Fruit fly (Drosophila melanogaster): ENCODE data around the gene Acbp2.

Gene Acbp2

dm6 chr3L:7125289-7125955, 6.2 kb upstream of the Acbp2 start, which contains the start of the genes msl-3 and BBS1 (continued):
- no peak for TF ChIP-seq Xbp1 (GFP tag; optimal IDR thresholded peaks at IDR 0.05)
- TF ChIP-seq ranshi (GFP tag; IDR thresholded peaks at IDR 0.05): no peak
- TF ChIP-seq ash1 (GFP tag; optimal IDR thresholded peaks at IDR 0.05): no peak
- no peak for TF ChIP-seq row (GFP tag; IDR thresholded peaks at IDR 0.05)
- no peak for TF ChIP-seq Rx (GFP tag; IDR thresholded peaks at IDR 0.05)
- TF ChIP-seq Deaf1 (tag; optimal IDR thresholded peaks at IDR 0.05): no peak
- TF ChIP-seq wor (GFP tag; IDR thresholded peaks at IDR 0.05): no peak
- TF ChIP-seq CG10366 (GFP tag; IDR thresholded peaks at IDR 0.05): no peak
- no peak for TF ChIP-seq CG7839 (tag; optimal IDR thresholded peaks at IDR 0.05)
- no peak for TF ChIP-seq CG18476 (GFP tag; optimal IDR thresholded peaks at IDR 0.05)
- no peak for TF ChIP-seq repo (GFP tag; optimal IDR thresholded peaks at IDR 0.05)
- TF ChIP-seq Med (GFP tag): peak; percentile 80
- no peak for TF ChIP-seq salm (tag; optimal IDR thresholded peaks at IDR 0.05)
- TF ChIP-seq CG10654 (GFP tag; optimal IDR thresholded peaks at IDR 0.05): no peak
- TF ChIP-seq tll (GFP tag; optimal IDR thresholded peaks at IDR 0.05): no peak
- no peak for TF ChIP-seq Kr (GFP tag; optimal IDR thresholded peaks at IDR 0.05)
- TF ChIP-seq E2f2 (GFP tag; IDR thresholded peaks at IDR 0.05): peak; percentile 96
- TF ChIP-seq pan (optimal IDR thresholded peaks at IDR 0.05): no peak
- no peak for TF ChIP-seq pan (GFP tag; optimal IDR thresholded peaks at IDR 0.05 in 1 of 2, IDR thresholded peaks at IDR 0.05 in 1 of 2)
- no peak for TF ChIP-seq CG14667 (GFP tag; IDR thresholded peaks at IDR 0.05)
- no peak for TF ChIP-seq CG31388 (GFP tag; optimal IDR thresholded peaks at IDR 0.05)
- TF ChIP-seq CG42726 (GFP tag; IDR thresholded peaks at IDR 0.05; ENCODE audit: partially characterized antibody): no peak
- peak; percentile 88 for TF ChIP-seq stwl (tag; optimal IDR thresholded peaks at IDR 0.05)
- TF ChIP-seq insv (GFP tag; optimal IDR thresholded peaks at IDR 0.05): no peak
- no peak for TF ChIP-seq CG8388 (GFP tag; optimal IDR thresholded peaks at IDR 0.05)
- no peak for TF ChIP-seq org-1 (GFP tag; optimal IDR thresholded peaks at IDR 0.05)
- TF ChIP-seq Tbp (GFP tag; optimal IDR thresholded peaks at IDR 0.05): no peak
- TF ChIP-seq Oli (tag; optimal IDR thresholded peaks at IDR 0.05): no peak
- TF ChIP-seq Stat92E (GFP tag; optimal IDR thresholded peaks at IDR 0.05): no peak
- no peak for TF ChIP-seq CG6175 (GFP tag; IDR thresholded peaks at IDR 0.05)
- TF ChIP-seq CG18011 (GFP tag; optimal IDR thresholded peaks at IDR 0.05): no peak
- TF ChIP-seq CG8478 (optimal IDR thresholded peaks at IDR 0.05): no peak
- no peak for TF ChIP-seq CG11504 (tag; optimal IDR thresholded peaks at IDR 0.05)
- TF ChIP-seq sug (tag; optimal IDR thresholded peaks at IDR 0.05): peak; percentile 22
- TF ChIP-seq Mes4 (GFP tag; optimal IDR thresholded peaks at IDR 0.05): no peak
- TF ChIP-seq CG4404 (GFP tag; IDR thresholded peaks at IDR 0.05): no peak
- TF ChIP-seq pb (GFP tag; optimal IDR thresholded peaks at IDR 0.05): no peak
- TF ChIP-seq CG6813 (GFP tag; optimal IDR thresholded peaks at IDR 0.05): no peak
- no peak for TF ChIP-seq tup (GFP tag; optimal IDR thresholded peaks at IDR 0.05)
- no peak for TF ChIP-seq Fer3 (tag; optimal IDR thresholded peaks at IDR 0.05)
- no peak for TF ChIP-seq CG30403 (GFP tag; optimal IDR thresholded peaks at IDR 0.05)
- TF ChIP-seq Dll (GFP tag; IDR thresholded peaks at IDR 0.05; ENCODE audit: partially characterized antibody): peak; percentile 79
- no peak for TF ChIP-seq CG8924 (tag; optimal IDR thresholded peaks at IDR 0.05)
- peak; percentile 51; the same call in 1 of the 3 replicates for TF ChIP-seq Doc3 (GFP tag; IDR thresholded peaks at IDR 0.05; ENCODE audit: partially characterized antibody)
- TF ChIP-seq usp (GFP tag; optimal IDR thresholded peaks at IDR 0.05): no peak
- peak; percentile 51 for TF ChIP-seq CG12299 (tag; optimal IDR thresholded peaks at IDR 0.05)
- no peak for TF ChIP-seq dysf (GFP tag; IDR thresholded peaks at IDR 0.05)
- no peak for TF ChIP-seq Lpt (GFP tag; optimal IDR thresholded peaks at IDR 0.05)
- no peak for TF ChIP-seq CG11085 (GFP tag; IDR thresholded peaks at IDR 0.05)
- no peak for TF ChIP-seq CG6683 (GFP tag; optimal IDR thresholded peaks at IDR 0.05)
- no peak for TF ChIP-seq sd (tag; optimal IDR thresholded peaks at IDR 0.05)
